Fruit fly (Drosophila melanogaster) whole organism, wandering third instar larva: Measurements from ENCODE around the gene CG11382.

Source experiments
- CG32264 ChIP-seq: fragments of 200-800 bp; sonication (Bioruptor generic); optimal IDR thresholded peaks from 2 replicates; lab custom pipeline; 2016; ENCODE audit warnings: missing biosample characterization, missing genetic modification characterization
- CG9705 ChIP-seq: fragments of 200-800 bp; sonication (Bioruptor generic); optimal IDR thresholded peaks from 2 replicates; lab custom pipeline; 2018; ENCODE audit warnings: missing biosample characterization, mild to moderate bottlenecking, missing genetic modification characterization
- CrebA ChIP-seq: fragments of 200-800 bp; sonication (Bioruptor generic); optimal IDR thresholded peaks from 2 replicates; lab custom pipeline; 2016; ENCODE audit warnings: missing biosample characterization, mild to moderate bottlenecking, missing genetic modification characterization, borderline replicate concordance
- Dfd ChIP-seq: fragments of >200 bp; optimal IDR thresholded peaks from 2 replicates; lab custom pipeline; 2017; ENCODE audit warnings: missing biosample characterization, missing genetic modification characterization
- Dif ChIP-seq: fragments of 200-275, 200-300 bp; sonication (Bioruptor generic); optimal IDR thresholded peaks from 2 replicates; lab custom pipeline; 2018; ENCODE audit warnings: missing biosample characterization, missing genetic modification characterization; ENCODE audit not compliant: partially characterized antibody
- GATAd ChIP-seq: sonication (Bioruptor generic); optimal IDR thresholded peaks from 2 replicates; lab custom pipeline; 2016; ENCODE audit warnings: missing biosample characterization, missing genetic modification characterization
- HLH106 ChIP-seq: fragments of 200-800 bp; optimal IDR thresholded peaks from 3 replicates; lab custom pipeline; 2019; ENCODE audit warnings: missing biosample characterization, mild to moderate bottlenecking, missing genetic modification characterization, moderate library complexity
- Hnf4 ChIP-seq: fragments of 200-800 bp; sonication (Bioruptor generic); optimal IDR thresholded peaks from 2 replicates; lab custom pipeline; 2016; ENCODE audit warnings: missing biosample characterization, mild to moderate bottlenecking, missing genetic modification characterization
- Hr78 ChIP-seq: fragments of >200 bp; optimal IDR thresholded peaks from 2 replicates; lab custom pipeline; 2017; ENCODE audit warnings: missing biosample characterization, missing genetic modification characterization
- Hr83 ChIP-seq: fragments of 200-300 bp; sonication (Bioruptor generic); optimal IDR thresholded peaks from 2 replicates; lab custom pipeline; 2016; ENCODE audit warnings: missing biosample characterization, mild to moderate bottlenecking, missing genetic modification characterization, moderate library complexity; ENCODE audit not compliant: poor library complexity, severe bottlenecking
- Jra ChIP-seq: sonication (Bioruptor generic); optimal IDR thresholded peaks from 2 replicates; lab custom pipeline; 2016; ENCODE audit warnings: missing biosample characterization, missing genetic modification characterization
- Mio ChIP-seq: sonication (Bioruptor generic); optimal IDR thresholded peaks from 2 replicates; lab custom pipeline; 2016; ENCODE audit warnings: missing biosample characterization, missing genetic modification characterization
- Myc ChIP-seq: fragments of >200 bp; optimal IDR thresholded peaks from 2 replicates; lab custom pipeline; 2017
- N ChIP-seq: fragments of >200 bp; optimal IDR thresholded peaks from 2 replicates; lab custom pipeline; 2018; ENCODE audit warnings: missing biosample characterization, missing external identifiers, missing genetic modification characterization
- OdsH ChIP-seq: fragments of 200-800 bp; sonication (Bioruptor generic); optimal IDR thresholded peaks from 2 replicates; lab custom pipeline; 2016; ENCODE audit warnings: missing biosample characterization, mild to moderate bottlenecking, missing genetic modification characterization
- Rel ChIP-seq, 2 experiments: fragments of 200-800 bp; sonication (Bioruptor generic) in 1 of 2; optimal IDR thresholded peaks; 2 replicates in 1 of 2; 3 replicates in 1 of 2; lab custom pipeline; 2016 to 2019; ENCODE audit warnings: mild to moderate bottlenecking in 2 of 2, missing biosample characterization in 2 of 2, missing genetic modification characterization in 2 of 2, moderate library complexity in 1 of 2
- Sp1 ChIP-seq: fragments of 200-800 bp; sonication (Bioruptor generic); optimal IDR thresholded peaks from 3 replicates; lab custom pipeline; 2019; ENCODE audit warnings: missing biosample characterization, mild to moderate bottlenecking, missing genetic modification characterization, moderate library complexity
- Vsx2 ChIP-seq: fragments of 200-300, 225-300 bp; sonication (Bioruptor generic); optimal IDR thresholded peaks from 2 replicates; lab custom pipeline; 2018; ENCODE audit warnings: missing biosample characterization, missing genetic modification characterization; ENCODE audit not compliant: partially characterized antibody
- br ChIP-seq: fragments of 200-800 bp; sonication (Bioruptor generic); optimal IDR thresholded peaks from 2 replicates; lab custom pipeline; 2016; ENCODE audit warnings: missing biosample characterization, missing genetic modification characterization
- brk ChIP-seq: fragments of 200-800 bp; sonication (Bioruptor generic); optimal IDR thresholded peaks from 2 replicates; lab custom pipeline; 2016; ENCODE audit warnings: missing biosample characterization, mild to moderate bottlenecking, missing genetic modification characterization
- dsf ChIP-seq: sonication (Bioruptor generic); optimal IDR thresholded peaks from 2 replicates; lab custom pipeline; 2016; ENCODE audit warnings: missing biosample characterization, missing genetic modification characterization, borderline replicate concordance
- ey ChIP-seq: fragments of 200-800 bp; sonication (Bioruptor generic); optimal IDR thresholded peaks from 2 replicates; lab custom pipeline; 2016; ENCODE audit warnings: missing biosample characterization, missing genetic modification characterization
- foxo ChIP-seq, 2 experiments: fragments of 200-800 bp; sonication (Bioruptor generic); optimal IDR thresholded peaks; 2 replicates in 1 of 2; 3 replicates in 1 of 2; lab custom pipeline; 2016 to 2017; ENCODE audit warnings: missing biosample characterization in 2 of 2, missing genetic modification characterization in 2 of 2
- fru ChIP-seq: fragments of 200-800 bp; sonication (Bioruptor generic); optimal IDR thresholded peaks from 3 replicates; lab custom pipeline; 2016; ENCODE audit warnings: missing biosample characterization, mild to moderate bottlenecking, missing genetic modification characterization
- h ChIP-seq: fragments of 200-800 bp; sonication (Bioruptor generic); optimal IDR thresholded peaks from 3 replicates; lab custom pipeline; 2016; ENCODE audit warnings: missing biosample characterization, mild to moderate bottlenecking, missing genetic modification characterization
- jim ChIP-seq: fragments of 175-275, 200-325 bp; sonication (Bioruptor generic); optimal IDR thresholded peaks from 2 replicates; lab custom pipeline; 2016; ENCODE audit warnings: missing biosample characterization, mild to moderate bottlenecking, missing genetic modification characterization
- lola ChIP-seq: fragments of >200 bp; optimal IDR thresholded peaks from 2 replicates; lab custom pipeline; 2017; ENCODE audit warnings: missing biosample characterization, missing genetic modification characterization
- pan ChIP-seq: fragments of >200 bp; optimal IDR thresholded peaks from 2 replicates; lab custom pipeline; 2017
- psq ChIP-seq: fragments of 200-800 bp; sonication (Bioruptor generic); optimal IDR thresholded peaks from 3 replicates; lab custom pipeline; 2017; ENCODE audit warnings: missing biosample characterization, mild to moderate bottlenecking, missing genetic modification characterization, moderate library complexity
- rgr ChIP-seq: fragments of 200-800 bp; sonication (Bioruptor generic); optimal IDR thresholded peaks from 3 replicates; lab custom pipeline; 2016; ENCODE audit warnings: missing biosample characterization, mild to moderate bottlenecking, missing genetic modification characterization
- sage ChIP-seq: fragments of 200-800 bp; sonication (Bioruptor generic); optimal IDR thresholded peaks from 2 replicates; lab custom pipeline; 2016; ENCODE audit warnings: missing biosample characterization, mild to moderate bottlenecking, missing genetic modification characterization
- sv ChIP-seq: fragments of 200-800 bp; sonication (Bioruptor generic); optimal IDR thresholded peaks from 3 replicates; lab custom pipeline; 2016; ENCODE audit warnings: missing biosample characterization, missing genetic modification characterization
- tai ChIP-seq: sonication (Bioruptor generic); optimal IDR thresholded peaks from 2 replicates; lab custom pipeline; 2016; ENCODE audit warnings: missing biosample characterization, missing genetic modification characterization
- usp ChIP-seq: fragments of >200 bp; optimal IDR thresholded peaks from 2 replicates; lab custom pipeline; 2017; ENCODE audit warnings: missing biosample characterization, missing genetic modification characterization
- woc ChIP-seq: sonication (Bioruptor generic); optimal IDR thresholded peaks from 2 replicates; lab custom pipeline; 2016; ENCODE audit warnings: missing biosample characterization, mild to moderate bottlenecking, missing genetic modification characterization

Gene CG11382

dm6 chrX:1184478-1184877 is 25.3 kb upstream of the CG11382 start, which contains the start of gene CG14626:
CG14626 (plus strand) TSS chrX:1184778.
- TF ChIP-seq CG9705 (GFP tag; lab: Kevin White, UChicago) (no peak), Dif (GFP tag; lab: Kevin White, UChicago) (no peak), sv (GFP tag; lab: Kevin White, UChicago) (no peak), CrebA (GFP tag; lab: Kevin White, UChicago) (no peak), Hr78 (GFP tag; lab: Kevin White, UChicago) (no peak), HLH106 (tag; lab: Kevin White, UChicago) (no peak), h (GFP tag; lab: Kevin White, UChicago) (no peak), Dfd (GFP tag; lab: Kevin White, UChicago) (no peak), CG32264 (no peak), Jra (GFP tag; lab: Kevin White, UChicago) (no peak), psq (GFP tag; lab: Kevin White, UChicago) (no peak), br (no peak), Sp1 (GFP tag; lab: Kevin White, UChicago) (no peak), Rel (GFP tag; optimal IDR thresholded peaks at IDR 0.05; lab: Kevin White, UChicago) (no peak), Rel (tag; optimal IDR thresholded peaks at IDR 0.05; lab: Kevin White, UChicago) (no peak), brk (no peak)

dm6 chrX:1191008-1191407 is 18.8 kb upstream of the CG11382 start, which contains the start of gene CG11380:
CG11380 (plus strand) TSS chrX:1191308.
- no peak for TF ChIP-seq Jra (GFP tag; lab: Kevin White, UChicago)
- TF ChIP-seq Hr83 (GFP tag; lab: Kevin White, UChicago), result no peak
- no peak for TF ChIP-seq usp (GFP tag; lab: Kevin White, UChicago)
- no peak for TF ChIP-seq sage (GFP tag; lab: Kevin White, UChicago)
- TF ChIP-seq woc (GFP tag; lab: Kevin White, UChicago), result no peak
- TF ChIP-seq CG32264, result no peak
- no peak for TF ChIP-seq psq (GFP tag; lab: Kevin White, UChicago)

dm6 chrX:1197862-1198261 is 11.9 kb upstream of the CG11382 start:
- no peak for TF ChIP-seq tai
- TF ChIP-seq usp (GFP tag; lab: Kevin White, UChicago), result no peak
- TF ChIP-seq Sp1 (GFP tag; lab: Kevin White, UChicago), result no peak
- TF ChIP-seq rgr, result no peak
- TF ChIP-seq jim (GFP tag; lab: Kevin White, UChicago), result no peak
- TF ChIP-seq fru (GFP tag; lab: Kevin White, UChicago), result no peak
- no peak for TF ChIP-seq Hr83 (GFP tag; lab: Kevin White, UChicago)
- TF ChIP-seq CG32264, result no peak
- TF ChIP-seq Dif (GFP tag; lab: Kevin White, UChicago), result no peak
- no peak for TF ChIP-seq pan
- no peak for TF ChIP-seq Hr78 (GFP tag; lab: Kevin White, UChicago)
- no peak for TF ChIP-seq sage (GFP tag; lab: Kevin White, UChicago)
- TF ChIP-seq Jra (GFP tag; lab: Kevin White, UChicago), result no peak
- TF ChIP-seq lola (GFP tag; lab: Kevin White, UChicago), result no peak
- no peak for TF ChIP-seq N (GFP tag; lab: Kevin White, UChicago)
- TF ChIP-seq Myc, result no peak
- TF ChIP-seq sv (GFP tag; lab: Kevin White, UChicago), result no peak
- no peak for TF ChIP-seq br
- no peak for TF ChIP-seq dsf (GFP tag; lab: Kevin White, UChicago)
- TF ChIP-seq Hnf4 (GFP tag; lab: Kevin White, UChicago), result no peak

dm6 chrX:1199246-1199645 is 10.5 kb upstream of the CG11382 start, which contains the start of gene CG14625:
CG14625 (plus strand) TSS chrX:1199546.
- no peak for TF ChIP-seq GATAd (GFP tag; lab: Kevin White, UChicago)
- no peak for TF ChIP-seq HLH106 (tag; lab: Kevin White, UChicago)
- no peak for TF ChIP-seq brk
- TF ChIP-seq, all 38 proteins: peak for 0

- no peak for TF ChIP-seq usp (GFP tag; lab: Kevin White, UChicago)
- TF ChIP-seq OdsH (GFP tag; lab: Kevin White, UChicago), result no peak
- no peak for TF ChIP-seq ey
- no peak for TF ChIP-seq Hr78 (GFP tag; lab: Kevin White, UChicago)
- no peak for TF ChIP-seq woc (GFP tag; lab: Kevin White, UChicago)
- no peak for TF ChIP-seq pan
- no peak for TF ChIP-seq Vsx2
- no peak for TF ChIP-seq foxo (GFP tag; optimal IDR thresholded peaks at IDR 0.05; lab: Kevin White, UChicago)
- TF ChIP-seq Mio, result no peak
- no peak for TF ChIP-seq sv (GFP tag; lab: Kevin White, UChicago)
- no peak for TF ChIP-seq Rel (GFP tag; optimal IDR thresholded peaks at IDR 0.05; lab: Kevin White, UChicago)
- no peak for TF ChIP-seq Rel (tag; optimal IDR thresholded peaks at IDR 0.05; lab: Kevin White, UChicago)
- TF ChIP-seq, all 38 proteins: peak for 0
Observed at dm6 chrX:1203477-1203876, 6.3 kb upstream of the CG11382 start, which contains the start of gene CG11381. CG11381 (plus strand) TSS chrX:1203777.
